Fruit fly (Drosophila melanogaster): ENCODE measurements around the gene CG10681.

Gene CG10681

DNA sequence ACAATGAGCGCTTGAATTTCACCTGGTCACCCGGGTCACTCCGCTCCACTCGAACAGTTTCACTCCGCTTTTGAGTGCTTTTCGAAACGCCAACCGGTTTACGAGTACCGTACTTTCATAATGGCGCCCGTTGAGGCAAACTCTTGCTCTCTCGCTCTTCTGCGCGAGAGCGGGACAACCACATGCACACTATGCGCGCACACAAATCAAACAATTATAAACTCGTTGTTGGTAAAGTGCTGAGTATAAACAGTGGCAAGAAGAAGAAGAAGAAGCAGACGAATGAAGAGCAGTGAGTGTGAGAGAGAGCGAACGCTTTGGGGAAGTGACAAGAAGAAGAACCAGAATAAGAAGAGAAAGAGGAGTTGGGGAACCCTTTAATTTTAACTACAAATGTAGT, 33.3 kb upstream of the CG10681 start, which contains the start of gene eyg (continued):
- TF ChIP-seq HLH4C (GFP tag; IDR thresholded peaks at IDR 0.05; ENCODE audit: partially characterized antibody) (peak; percentile 36; the same call in 1 of the 3 replicates), chm (GFP tag; IDR thresholded peaks at IDR 0.05) (0 out of 2 replicates have a peak, but pooled peaks have one; percentile 54), twi (tag; optimal IDR thresholded peaks at IDR 0.05) (peak; percentile 9), disco-r (GFP tag; optimal IDR thresholded peaks at IDR 0.05) (no peak), schlank (tag; optimal IDR thresholded peaks at IDR 0.05) (peak; percentile 21), CG3163 (GFP tag; optimal IDR thresholded peaks at IDR 0.05) (peak; percentile 62), CG8478 (optimal IDR thresholded peaks at IDR 0.05) (peak; percentile 93), CG8089 (GFP tag; optimal IDR thresholded peaks at IDR 0.05) (peak; percentile 11), ERR (GFP tag; optimal IDR thresholded peaks at IDR 0.05) (peak; percentile 14), aop (GFP tag; IDR thresholded peaks at IDR 0.05) (peak; percentile 36; the same call in 1 of the 2 replicates), mam (GFP tag; optimal IDR thresholded peaks at IDR 0.05) (peak; percentile 34), Dad (GFP tag; optimal IDR thresholded peaks at IDR 0.05) (peak; percentile 35), Nf-YA (GFP tag; IDR thresholded peaks at IDR 0.05) (peak; percentile 98), CG6654 (GFP tag; optimal IDR thresholded peaks at IDR 0.05) (no peak), CG10321 (GFP tag; IDR thresholded peaks at IDR 0.05) (peak; percentile 100), Antp (GFP tag; optimal IDR thresholded peaks at IDR 0.05) (no peak), Poxn (GFP tag; IDR thresholded peaks at IDR 0.05) (no peak), CoRest (tag; optimal IDR thresholded peaks at IDR 0.05) (peak; percentile 86), pfk (GFP tag; optimal IDR thresholded peaks at IDR 0.05) (peak; percentile 43), CG1603 (tag; optimal IDR thresholded peaks at IDR 0.05) (no peak), kah (GFP tag; optimal IDR thresholded peaks at IDR 0.05) (peak; percentile 8), CG8281 (tag; optimal IDR thresholded peaks at IDR 0.05) (peak; percentile 14), NC2β (GFP tag; optimal IDR thresholded peaks at IDR 0.05) (peak; percentile 37), HLH3B (GFP tag; IDR thresholded peaks at IDR 0.05) (no peak), Hmr (GFP tag; optimal IDR thresholded peaks at IDR 0.05) (no peak), gcm (GFP tag; optimal IDR thresholded peaks at IDR 0.05) (peak; percentile 41), Bteb2 (GFP tag; optimal IDR thresholded peaks at IDR 0.05) (peak; percentile 45), CG12942 (GFP tag; optimal IDR thresholded peaks at IDR 0.05) (peak; percentile 24), CG8388 (GFP tag; optimal IDR thresholded peaks at IDR 0.05) (peak; percentile 32), luna (GFP tag; optimal IDR thresholded peaks at IDR 0.05) (no peak), chinmo (GFP tag; IDR thresholded peaks at IDR 0.05; ENCODE audit: partially characterized antibody) (peak; percentile 94), nmo (GFP tag; optimal IDR thresholded peaks at IDR 0.05) (peak; percentile 50), CG2116 (GFP tag; optimal IDR thresholded peaks at IDR 0.05) (peak; percentile 24), tup (GFP tag; optimal IDR thresholded peaks at IDR 0.05) (no peak), zen2 (GFP tag; IDR thresholded peaks at IDR 0.05; ENCODE audit: partially characterized antibody) (0 out of 3 replicates have a peak, but pooled peaks have one; percentile 25), CG2202 (tag; optimal IDR thresholded peaks at IDR 0.05) (peak; percentile 48), peb (GFP tag; IDR thresholded peaks at IDR 0.05) (no peak), CG11504 (tag; optimal IDR thresholded peaks at IDR 0.05) (no peak), wek (GFP tag; optimal IDR thresholded peaks at IDR 0.05) (peak; percentile 56), CG15601 (tag; optimal IDR thresholded peaks at IDR 0.05) (no peak), sqz (GFP tag; optimal IDR thresholded peaks at IDR 0.05) (no peak), Deaf1 (tag; optimal IDR thresholded peaks at IDR 0.05) (no peak), Sry-δ (GFP tag; optimal IDR thresholded peaks at IDR 0.05) (peak; percentile 16), gro (GFP tag; optimal IDR thresholded peaks at IDR 0.05) (peak; percentile 54), bcd (GFP tag; optimal IDR thresholded peaks at IDR 0.05) (peak; percentile 56), ewg (GFP tag; optimal IDR thresholded peaks at IDR 0.05) (peak; percentile 97), z (GFP tag; IDR thresholded peaks at IDR 0.05) (peak; percentile 100), NfI (GFP tag; optimal IDR thresholded peaks at IDR 0.05) (peak; percentile 47), CG8290 (GFP tag; optimal IDR thresholded peaks at IDR 0.05) (peak; percentile 63), CG8290 (tag; optimal IDR thresholded peaks at IDR 0.05) (no peak), ac (GFP tag; optimal IDR thresholded peaks at IDR 0.05) (no peak)
